Worm (Caenorhabditis elegans) whole organism, L1 larva: ENCODE data around the gene C42C1.9.

ENCODE experiments used
- C04F5.9 ChIP-seq: sonication (generic microtip); optimal IDR thresholded peaks from 2 replicates; lab custom pipeline; 2016; ENCODE audit warnings: missing genetic modification characterization, missing compliant biosample characterization
- C16A3.4 ChIP-seq: fragments of 150-350 bp; optimal IDR thresholded peaks from 2 replicates; lab custom pipeline; 2014; ENCODE audit warnings: missing biosample characterization, missing genetic modification characterization
- C34B4.2 ChIP-seq: sonication (generic microtip); optimal IDR thresholded peaks from 2 replicates; lab custom pipeline; 2017; ENCODE audit warnings: mild to moderate bottlenecking, missing genetic modification characterization, missing compliant biosample characterization
- F16B12.6 ChIP-seq: fragments of 150-350 bp; optimal IDR thresholded peaks from 2 replicates; lab custom pipeline; 2014; ENCODE audit warnings: missing biosample characterization, missing genetic modification characterization
- Y116A8C.19 ChIP-seq: sonication (generic microtip); optimal IDR thresholded peaks from 2 replicates; lab custom pipeline; 2016; ENCODE audit warnings: missing compliant biosample characterization, missing genetic modification characterization, borderline replicate concordance
- ama-1 ChIP-seq: fragments of 150-350 bp; optimal IDR thresholded peaks from 2 replicates; lab custom pipeline; 2014
- ceh-8 ChIP-seq: fragments of 200-800 bp; sonication (Bioruptor generic); optimal IDR thresholded peaks from 2 replicates; lab custom pipeline; 2018; ENCODE audit warnings: mild to moderate bottlenecking, missing genetic modification characterization, moderate library complexity, missing compliant biosample characterization
- ceh-88 ChIP-seq: fragments of 200-800 bp; sonication (Bioruptor generic); IDR thresholded peaks from 2 replicates; pipeline ENCODE4 v1.3.6; 2022; ENCODE audit warnings: missing genetic modification characterization, missing compliant biosample characterization
- ceh-90 ChIP-seq: sonication (generic microtip); optimal IDR thresholded peaks from 2 replicates; lab custom pipeline; 2016; ENCODE audit warnings: missing genetic modification characterization, missing compliant biosample characterization
- ces-1 ChIP-seq: fragments of 150-350 bp; optimal IDR thresholded peaks from 2 replicates; lab custom pipeline; 2014; ENCODE audit warnings: missing biosample characterization, missing genetic modification reagents, missing genetic modification characterization
- dpl-1 ChIP-seq, 3 experiments: fragments of 150-350 bp in 2 of 3; sonication (generic microtip) in 1 of 3; optimal IDR thresholded peaks; 2 replicates each; lab custom pipeline; 2014 to 2017; ENCODE audit warnings: missing biosample characterization in 3 of 3, missing genetic modification characterization in 3 of 3, missing genetic modification reagents in 3 of 3
- dsc-1 ChIP-seq: sonication (generic microtip); optimal IDR thresholded peaks from 2 replicates; lab custom pipeline; 2016; ENCODE audit warnings: mild to moderate bottlenecking, missing genetic modification characterization, missing compliant biosample characterization
- efl-3 ChIP-seq: fragments of 200-800 bp; sonication (Bioruptor generic); optimal IDR thresholded peaks from 2 replicates; lab custom pipeline; 2018; ENCODE audit warnings: mild to moderate bottlenecking, missing genetic modification characterization, missing compliant biosample characterization
- egl-27 ChIP-seq, 2 experiments: fragments of 150-350 bp in 1 of 2; sonication (generic microtip); optimal IDR thresholded peaks; 3 replicates each; lab custom pipeline; 2017 to 2018; ENCODE audit warnings: missing biosample characterization in 2 of 2, missing genetic modification characterization in 2 of 2, missing genetic modification reagents in 2 of 2
- elt-2 ChIP-seq: sonication (generic microtip); optimal IDR thresholded peaks from 2 replicates; lab custom pipeline; 2016; ENCODE audit warnings: missing genetic modification characterization, mild to moderate bottlenecking, inconsistent platforms, missing compliant biosample characterization, missing genetic modification reagents
- ets-5 ChIP-seq: fragments of 200-800 bp; sonication (Bioruptor generic); IDR thresholded peaks from 2 replicates; pipeline ENCODE4 v1.3.6; 2022; ENCODE audit warnings: missing genetic modification characterization, missing compliant biosample characterization
- fkh-10 ChIP-seq: sonication (generic microtip); optimal IDR thresholded peaks from 2 replicates; lab custom pipeline; 2017; ENCODE audit warnings: missing biosample characterization, missing genetic modification reagents, missing genetic modification characterization
- fkh-4 ChIP-seq: sonication (generic microtip); optimal IDR thresholded peaks from 2 replicates; lab custom pipeline; 2016; ENCODE audit warnings: missing compliant biosample characterization, missing genetic modification characterization, borderline replicate concordance
- fkh-8 ChIP-seq: sonication (generic microtip); optimal IDR thresholded peaks from 2 replicates; lab custom pipeline; 2016; ENCODE audit warnings: mild to moderate bottlenecking, missing genetic modification characterization, missing compliant biosample characterization
- fos-1 ChIP-seq: fragments of 150-350 bp; optimal IDR thresholded peaks from 2 replicates; lab custom pipeline; 2014; ENCODE audit warnings: missing biosample characterization, missing genetic modification characterization
- grh-1 ChIP-seq: fragments of 200-800 bp; sonication (Bioruptor generic); IDR thresholded peaks from 2 replicates; pipeline ENCODE4 v1.3.6; 2022; ENCODE audit warnings: missing genetic modification reagents, missing genetic modification characterization, missing compliant biosample characterization
- hlh-4 ChIP-seq: sonication (generic microtip); optimal IDR thresholded peaks from 2 replicates; lab custom pipeline; 2016; ENCODE audit warnings: mild to moderate bottlenecking, missing genetic modification characterization, missing compliant biosample characterization
- hpl-2 ChIP-seq: fragments of 150-350 bp; optimal IDR thresholded peaks from 2 replicates; lab custom pipeline; 2014; ENCODE audit warnings: missing biosample characterization, missing genetic modification reagents, missing genetic modification characterization
- isw-1 ChIP-seq: fragments of 200-800 bp; sonication (Bioruptor generic); IDR thresholded peaks from 2 replicates; pipeline ENCODE4 v1.3.6; 2022; ENCODE audit warnings: missing genetic modification characterization, missing compliant biosample characterization
- lin-14 ChIP-seq: fragments of 200-800 bp; sonication (Bioruptor generic); optimal IDR thresholded peaks from 2 replicates; lab custom pipeline; 2018; ENCODE audit warnings: mild to moderate bottlenecking, missing genetic modification characterization, moderate library complexity, missing compliant biosample characterization
- lin-15B ChIP-seq: fragments of 150-350 bp; sonication (generic microtip); optimal IDR thresholded peaks from 3 replicates; lab custom pipeline; 2014; ENCODE audit warnings: missing biosample characterization, missing genetic modification characterization
- lin-39 ChIP-seq: fragments of 150-350 bp; optimal IDR thresholded peaks from 2 replicates; lab custom pipeline; 2014; ENCODE audit warnings: missing biosample characterization, missing genetic modification reagents, missing genetic modification characterization
- lir-3 ChIP-seq: sonication (generic microtip); optimal IDR thresholded peaks from 2 replicates; lab custom pipeline; 2016; ENCODE audit warnings: mild to moderate bottlenecking, missing genetic modification characterization, moderate library complexity, missing compliant biosample characterization; ENCODE audit not compliant: poor library complexity
- mdl-1 ChIP-seq, 2 experiments: fragments of 150-350 bp; optimal IDR thresholded peaks; 2 replicates each; lab custom pipeline; 2014 to 2017; ENCODE audit warnings: missing biosample characterization in 2 of 2, missing genetic modification characterization in 2 of 2, inconsistent platforms in 1 of 2
- mep-1 ChIP-seq: fragments of 150-350 bp; optimal IDR thresholded peaks from 2 replicates; lab custom pipeline; 2014; ENCODE audit warnings: missing biosample characterization, missing genetic modification characterization
- nhr-11 ChIP-seq: fragments of 150-350 bp; optimal IDR thresholded peaks from 2 replicates; lab custom pipeline; 2014; ENCODE audit warnings: missing biosample characterization, missing genetic modification characterization
- nhr-12 ChIP-seq: sonication (generic microtip); optimal IDR thresholded peaks from 2 replicates; lab custom pipeline; 2017; ENCODE audit warnings: missing biosample characterization, missing genetic modification characterization
- nhr-20 ChIP-seq: sonication (generic microtip); optimal IDR thresholded peaks from 2 replicates; lab custom pipeline; 2016; ENCODE audit warnings: mild to moderate bottlenecking, missing genetic modification characterization, missing compliant biosample characterization
- nhr-28 ChIP-seq: fragments of 150-350 bp; optimal IDR thresholded peaks from 2 replicates; lab custom pipeline; 2014; ENCODE audit warnings: missing biosample characterization, missing genetic modification characterization
- nhr-47 ChIP-seq: sonication (generic microtip); optimal IDR thresholded peaks from 2 replicates; lab custom pipeline; 2016; ENCODE audit warnings: mild to moderate bottlenecking, missing genetic modification characterization, moderate library complexity, missing compliant biosample characterization
- nhr-71 ChIP-seq: sonication (generic microtip); optimal IDR thresholded peaks from 2 replicates; lab custom pipeline; 2016; ENCODE audit warnings: mild to moderate bottlenecking, missing genetic modification characterization, moderate library complexity, missing compliant biosample characterization
- nhr-76 ChIP-seq: sonication (generic microtip); optimal IDR thresholded peaks from 2 replicates; lab custom pipeline; 2017; ENCODE audit warnings: missing biosample characterization, missing genetic modification characterization
- nhr-77 ChIP-seq: fragments of 150-350 bp; optimal IDR thresholded peaks from 2 replicates; lab custom pipeline; 2014; ENCODE audit warnings: missing biosample characterization, missing genetic modification characterization
- nhr-84 ChIP-seq: sonication (generic microtip); optimal IDR thresholded peaks from 2 replicates; lab custom pipeline; 2017; ENCODE audit warnings: missing biosample characterization, missing genetic modification characterization
- nhr-90 ChIP-seq: sonication (generic microtip); optimal IDR thresholded peaks from 2 replicates; lab custom pipeline; 2016; ENCODE audit warnings: mild to moderate bottlenecking, missing genetic modification characterization, missing compliant biosample characterization; ENCODE audit not compliant: poor library complexity
- pag-3 ChIP-seq: sonication (generic microtip); optimal IDR thresholded peaks from 2 replicates; lab custom pipeline; 2017; ENCODE audit warnings: missing genetic modification characterization, mild to moderate bottlenecking, missing compliant biosample characterization, antibody characterized with exemption, borderline replicate concordance; ENCODE audit not compliant: insufficient read depth
- pax-3 ChIP-seq: fragments of 200-800 bp; sonication (Bioruptor generic); optimal IDR thresholded peaks from 2 replicates; lab custom pipeline; 2018; ENCODE audit warnings: mild to moderate bottlenecking, missing genetic modification characterization, moderate library complexity, missing compliant biosample characterization
- sox-4 ChIP-seq: sonication (generic microtip); optimal IDR thresholded peaks from 2 replicates; lab custom pipeline; 2016; ENCODE audit warnings: missing genetic modification characterization, missing compliant biosample characterization
- sptf-1 ChIP-seq: fragments of 150-350 bp; optimal IDR thresholded peaks from 2 replicates; lab custom pipeline; 2014; ENCODE audit warnings: missing biosample characterization, missing genetic modification characterization
- tbx-2 ChIP-seq: sonication (generic microtip); optimal IDR thresholded peaks from 2 replicates; lab custom pipeline; 2016; ENCODE audit warnings: missing genetic modification characterization, missing compliant biosample characterization
- tlp-1 ChIP-seq: fragments of 150-350 bp; optimal IDR thresholded peaks from 2 replicates; lab custom pipeline; 2014; ENCODE audit warnings: missing biosample characterization, missing genetic modification characterization
- unc-130 ChIP-seq: fragments of 150-350 bp; optimal IDR thresholded peaks from 2 replicates; lab custom pipeline; 2017; ENCODE audit warnings: missing biosample characterization, missing genetic modification characterization, inconsistent platforms
- unc-30 ChIP-seq: sonication (generic microtip); optimal IDR thresholded peaks from 2 replicates; lab custom pipeline; 2017; ENCODE audit warnings: missing biosample characterization, missing genetic modification characterization
- unc-62 ChIP-seq: fragments of 150-350 bp; optimal IDR thresholded peaks from 2 replicates; lab custom pipeline; 2014; ENCODE audit warnings: missing biosample characterization, missing genetic modification reagents, missing genetic modification characterization
- unc-86 ChIP-seq: sonication (generic microtip); optimal IDR thresholded peaks from 2 replicates; lab custom pipeline; 2016; ENCODE audit warnings: missing genetic modification characterization, missing compliant biosample characterization
- vab-15 ChIP-seq: sonication (generic microtip); optimal IDR thresholded peaks from 2 replicates; lab custom pipeline; 2017; ENCODE audit warnings: missing genotype, mild to moderate bottlenecking, missing genetic modification characterization, missing compliant biosample characterization
- zag-1 ChIP-seq: fragments of 150-350 bp; optimal IDR thresholded peaks from 2 replicates; lab custom pipeline; 2014; ENCODE audit warnings: missing biosample characterization, missing genetic modification characterization
- zip-4 ChIP-seq: fragments of 200-800 bp; sonication (Bioruptor generic); optimal IDR thresholded peaks from 2 replicates; lab custom pipeline; 2018; ENCODE audit warnings: mild to moderate bottlenecking, missing genetic modification characterization, moderate library complexity, missing compliant biosample characterization
- ztf-4 ChIP-seq: fragments of 150-350 bp; optimal IDR thresholded peaks from 2 replicates; lab custom pipeline; 2014; ENCODE audit warnings: missing biosample characterization, missing genetic modification characterization

Gene C42C1.9

ce11 chrIV:12278507-12278906 lies 10.7 kb upstream of the C42C1.9 start, which contains the start of the genes tag-335 and vkmt-1 (continued):
- TF ChIP-seq ceh-8 (GFP tag; lab: Kevin White, UChicago): no peak
- TF ChIP-seq ztf-4 (tag; lab: Kevin White, UChicago): no peak
- no peak for TF ChIP-seq elt-2 (tag; lab: Kevin White, UChicago)
- no peak for TF ChIP-seq Y116A8C.19 (tag; lab: Kevin White, UChicago)
- no peak for TF ChIP-seq unc-86
- no peak for TF ChIP-seq efl-3 (GFP tag; lab: Kevin White, UChicago)
- no peak for TF ChIP-seq hlh-4 (tag; lab: Kevin White, UChicago)
- TF ChIP-seq unc-30: no peak
- TF ChIP-seq mep-1 (tag; lab: Kevin White, UChicago): no peak
- TF ChIP-seq ceh-90 (tag; lab: Kevin White, UChicago): peak; percentile 52
- no peak for TF ChIP-seq hpl-2 (GFP tag; lab: Kevin White, UChicago)
- no peak for TF ChIP-seq ces-1 (GFP tag; lab: Kevin White, UChicago)
- TF ChIP-seq F16B12.6 (tag; lab: Kevin White, UChicago): peak; percentile 32
- TF ChIP-seq fkh-8 (tag; lab: Kevin White, UChicago): no peak
- no peak for TF ChIP-seq egl-27 (tag; optimal IDR thresholded peaks at IDR 0.05; lab: Kevin White, UChicago)
- no peak for TF ChIP-seq zag-1 (tag; lab: Kevin White, UChicago)
- TF ChIP-seq nhr-76: no peak
- TF ChIP-seq zip-4 (GFP tag; lab: Kevin White, UChicago): no peak
- TF ChIP-seq nhr-28 (tag; lab: Kevin White, UChicago): no peak
- TF ChIP-seq nhr-84 (tag; lab: Kevin White, UChicago): no peak
- no peak for TF ChIP-seq sptf-1 (tag; lab: Kevin White, UChicago)
- no peak for TF ChIP-seq lin-15B
- TF ChIP-seq lin-14 (GFP tag; lab: Kevin White, UChicago): no peak
- peak; percentile 16 for TF ChIP-seq nhr-20 (tag; lab: Kevin White, UChicago)
- no peak for TF ChIP-seq isw-1 (GFP tag; lab: Robert Waterston, UW)
- peak; percentile 7 for TF ChIP-seq lir-3 (tag; lab: Kevin White, UChicago)
- TF ChIP-seq tlp-1 (tag; lab: Kevin White, UChicago): no peak
- no peak for TF ChIP-seq nhr-77
- no peak for TF ChIP-seq vab-15
- no peak for TF ChIP-seq dsc-1 (tag; lab: Kevin White, UChicago)
- TF ChIP-seq C04F5.9: no peak
- no peak for TF ChIP-seq lin-39 (tag; lab: Kevin White, UChicago)
- no peak for TF ChIP-seq pag-3 (tag; lab: Kevin White, UChicago)
- peak; percentile 28 for TF ChIP-seq nhr-71
- TF ChIP-seq unc-62 (GFP tag; lab: Kevin White, UChicago): no peak
- no peak for TF ChIP-seq C34B4.2 (tag; lab: Kevin White, UChicago)
- no peak for TF ChIP-seq nhr-90 (tag; lab: Kevin White, UChicago)
- no peak for TF ChIP-seq grh-1
- TF ChIP-seq nhr-11 (tag; lab: Kevin White, UChicago): no peak
- TF ChIP-seq sox-4: no peak
- peak in 2 of 3 experiments; percentile 1 to 36 for TF ChIP-seq dpl-1 (GFP tag; optimal IDR thresholded peaks at IDR 0.05; lab: Kevin White, UChicago)
- no peak for TF ChIP-seq fkh-4 (tag; lab: Kevin White, UChicago)
- no peak for TF ChIP-seq unc-130
- no peak for TF ChIP-seq C16A3.4
- peak; percentile 16 for TF ChIP-seq nhr-47 (tag; lab: Kevin White, UChicago)
- TF ChIP-seq tbx-2 (tag; lab: Kevin White, UChicago): peak; percentile 16
- TF ChIP-seq nhr-12 (tag; lab: Kevin White, UChicago): no peak
- no peak for TF ChIP-seq fkh-10 (GFP tag; lab: Kevin White, UChicago)
- TF ChIP-seq ets-5 (GFP tag; lab: Robert Waterston, UW): no peak
- no peak for TF ChIP-seq pax-3
- no peak for TF ChIP-seq mdl-1 (tag; optimal IDR thresholded peaks at IDR 0.05; lab: Kevin White, UChicago)
- no peak for TF ChIP-seq ama-1 (lab: Kevin White, UChicago)
- TF ChIP-seq fos-1 (tag; lab: Kevin White, UChicago): no peak
- TF ChIP-seq ceh-88 (GFP tag; lab: Robert Waterston, UW): no peak
